Fruit fly (Drosophila melanogaster) whole organism, embryonic: ENCODE data around the gene CG4456.

Source experiments
- CG10147 ChIP-seq: fragments of 200-800 bp; sonication (Bioruptor generic); optimal IDR thresholded peaks from 2 replicates; lab custom pipeline; 2019; ENCODE audit warnings: missing biosample characterization, mild to moderate bottlenecking, missing genetic modification characterization, moderate library complexity
- CG11093 ChIP-seq: fragments of 200-800 bp; sonication (Bioruptor generic); IDR thresholded peaks from 3 replicates; pipeline ENCODE4 v1.3.6; 2022; ENCODE audit warnings: missing biosample characterization, missing genetic modification characterization
- CG11560 ChIP-seq: fragments of 200-800 bp; sonication (Bioruptor generic); IDR thresholded peaks from 3 replicates; pipeline ENCODE4 v1.3.6; 2022; ENCODE audit warnings: missing biosample characterization, missing genetic modification characterization
- CG12659 ChIP-seq: fragments of 200-800 bp; sonication (Bioruptor generic); optimal IDR thresholded peaks from 3 replicates; lab custom pipeline; 2017; ENCODE audit warnings: mild to moderate bottlenecking, missing biosample characterization, missing genetic modification reagents, missing genetic modification characterization
- CG15269 ChIP-seq: fragments of 200-800 bp; sonication (Bioruptor generic); optimal IDR thresholded peaks from 2 replicates; lab custom pipeline; 2018; ENCODE audit warnings: missing biosample characterization, mild to moderate bottlenecking, missing genetic modification characterization, moderate library complexity
- CG15601 ChIP-seq: fragments of 200-800 bp; sonication (Bioruptor generic); optimal IDR thresholded peaks from 3 replicates; lab custom pipeline; 2019; ENCODE audit warnings: missing biosample characterization, mild to moderate bottlenecking, missing genetic modification characterization, moderate library complexity
- CG1647 ChIP-seq: fragments of 200-800 bp; sonication (Bioruptor generic); optimal IDR thresholded peaks from 3 replicates; lab custom pipeline; 2016; ENCODE audit warnings: missing biosample characterization, missing genetic modification characterization
- CG17361 ChIP-seq: fragments of 200-800 bp; sonication (Bioruptor generic); IDR thresholded peaks from 3 replicates; pipeline ENCODE4 v1.3.6; 2022; ENCODE audit warnings: missing biosample characterization, missing genetic modification characterization
- CG2116 ChIP-seq: fragments of 200-800 bp; sonication (Bioruptor generic); optimal IDR thresholded peaks from 3 replicates; lab custom pipeline; 2018; ENCODE audit warnings: missing biosample characterization, mild to moderate bottlenecking, missing genetic modification characterization
- CG2712 ChIP-seq: fragments of 200-800 bp; optimal IDR thresholded peaks from 3 replicates; lab custom pipeline; 2019; ENCODE audit warnings: missing biosample characterization, mild to moderate bottlenecking, missing genetic modification characterization, moderate library complexity
- CG30020 ChIP-seq: fragments of 200-800 bp; optimal IDR thresholded peaks from 2 replicates; lab custom pipeline; 2019; ENCODE audit warnings: missing biosample characterization, mild to moderate bottlenecking, missing genetic modification characterization, moderate library complexity
- CG31365 ChIP-seq: fragments of 200-800 bp; sonication (Bioruptor generic); optimal IDR thresholded peaks from 2 replicates; lab custom pipeline; 2018; ENCODE audit warnings: missing biosample characterization, mild to moderate bottlenecking, missing genetic modification characterization
- CG3838 ChIP-seq: fragments of 200-800 bp; sonication (Bioruptor generic); optimal IDR thresholded peaks from 3 replicates; lab custom pipeline; 2016; ENCODE audit warnings: missing biosample characterization, missing genetic modification characterization
- CG7987 ChIP-seq: fragments of 200-800 bp; sonication (Bioruptor generic); optimal IDR thresholded peaks from 2 replicates; lab custom pipeline; 2018; ENCODE audit warnings: missing biosample characterization, mild to moderate bottlenecking, missing genetic modification characterization, moderate library complexity
- CG8290 ChIP-seq, 3 experiments: fragments of 200-800 bp; sonication (Bioruptor generic); optimal IDR thresholded peaks; 2 replicates each; lab custom pipeline; 2016 to 2019; ENCODE audit warnings: missing biosample characterization in 3 of 3, missing genetic modification characterization in 3 of 3, mild to moderate bottlenecking in 2 of 3, moderate library complexity in 1 of 3
- CG9215 ChIP-seq: fragments of 200-800 bp; sonication (Bioruptor generic); IDR thresholded peaks from 2 replicates; pipeline ENCODE4 v1.3.6; 2022; ENCODE audit warnings: missing biosample characterization, missing genetic modification characterization
- CG9876 ChIP-seq: fragments of 200-800 bp; sonication (Bioruptor generic); optimal IDR thresholded peaks from 2 replicates; lab custom pipeline; 2016; ENCODE audit warnings: missing biosample characterization, missing genetic modification characterization
- Chrac-16 ChIP-seq: fragments of 200-800 bp; sonication (Bioruptor generic); optimal IDR thresholded peaks from 3 replicates; lab custom pipeline; 2016; ENCODE audit warnings: missing biosample characterization, missing genetic modification characterization
- Dip2 ChIP-seq: fragments of 200-800 bp; sonication (Bioruptor generic); IDR thresholded peaks from 2 replicates; pipeline ENCODE4 v1.3.6; 2022; ENCODE audit warnings: missing biosample characterization, missing genetic modification characterization
- Elba2 ChIP-seq: fragments of 200-800 bp; sonication (Bioruptor generic); optimal IDR thresholded peaks from 3 replicates; lab custom pipeline; 2016; ENCODE audit warnings: missing biosample characterization, missing genetic modification characterization
- HLH4C ChIP-seq: fragments of 200-800 bp; sonication (Bioruptor generic); IDR thresholded peaks from 3 replicates; pipeline ENCODE4 v1.3.6; 2022; ENCODE audit warnings: missing biosample characterization, missing genetic modification characterization; ENCODE audit not compliant: partially characterized antibody
- HLHmδ ChIP-seq: fragments of 200-800 bp; sonication (Bioruptor generic); optimal IDR thresholded peaks from 2 replicates; lab custom pipeline; 2018; ENCODE audit warnings: missing biosample characterization, mild to moderate bottlenecking, missing genetic modification characterization, moderate library complexity
- Hr3 ChIP-seq: fragments of 200-800 bp; sonication (Bioruptor generic); optimal IDR thresholded peaks from 3 replicates; lab custom pipeline; 2016; ENCODE audit warnings: missing biosample characterization, missing genetic modification characterization
- Lhr ChIP-seq: fragments of 200-800 bp; sonication (Bioruptor generic); optimal IDR thresholded peaks from 3 replicates; lab custom pipeline; 2017; ENCODE audit warnings: mild to moderate bottlenecking, missing biosample characterization, missing genetic modification reagents, missing genetic modification characterization
- Mrtf ChIP-seq: fragments of 200-800 bp; sonication (Bioruptor generic); IDR thresholded peaks from 3 replicates; pipeline ENCODE4 v1.3.6; 2022; ENCODE audit warnings: missing biosample characterization, missing genetic modification characterization
- NC2β ChIP-seq: fragments of 200-800 bp; sonication (Bioruptor generic); optimal IDR thresholded peaks from 2 replicates; lab custom pipeline; 2016; ENCODE audit warnings: missing biosample characterization, missing genetic modification characterization
- NfI ChIP-seq: fragments of 200-800 bp; sonication (Bioruptor generic); optimal IDR thresholded peaks from 3 replicates; lab custom pipeline; 2018; ENCODE audit warnings: missing biosample characterization, mild to moderate bottlenecking, missing genetic modification characterization, moderate library complexity
- ac ChIP-seq: fragments of 200-800 bp; sonication (Bioruptor generic); optimal IDR thresholded peaks from 3 replicates; lab custom pipeline; 2017; ENCODE audit warnings: missing biosample characterization, mild to moderate bottlenecking, missing genetic modification characterization
- al ChIP-seq: fragments of 200-800 bp; sonication (Bioruptor generic); IDR thresholded peaks from 2 replicates; pipeline ENCODE4 v1.3.6; 2022; ENCODE audit warnings: missing biosample characterization, missing genetic modification characterization
- amos ChIP-seq: fragments of 200-800 bp; sonication (Bioruptor generic); IDR thresholded peaks from 2 replicates; pipeline ENCODE4 v1.3.6; 2022; ENCODE audit warnings: missing biosample characterization, missing genetic modification characterization; ENCODE audit not compliant: partially characterized antibody
- croc ChIP-seq: fragments of 200-800 bp; sonication (Bioruptor generic); conservative IDR thresholded peaks from 3 replicates; pipeline ENCODE4 v1.3.6; 2022; ENCODE audit warnings: missing biosample characterization, missing genetic modification characterization
- disco-r ChIP-seq: fragments of 200-800 bp; sonication (Bioruptor generic); optimal IDR thresholded peaks from 2 replicates; lab custom pipeline; 2016; ENCODE audit warnings: missing biosample characterization, missing genetic modification characterization
- emc ChIP-seq: fragments of 200-800 bp; sonication (Bioruptor generic); optimal IDR thresholded peaks from 2 replicates; lab custom pipeline; 2016; ENCODE audit warnings: missing biosample characterization, missing genetic modification characterization
- grau ChIP-seq: fragments of 200-800 bp; optimal IDR thresholded peaks from 3 replicates; lab custom pipeline; 2019; ENCODE audit warnings: missing biosample characterization, mild to moderate bottlenecking, missing genetic modification characterization, moderate library complexity
- inv ChIP-seq: fragments of 200-800 bp; sonication (Bioruptor generic); IDR thresholded peaks from 2 replicates; pipeline ENCODE4 v1.3.6; 2022; ENCODE audit warnings: missing biosample characterization, missing genetic modification characterization; ENCODE audit not compliant: partially characterized antibody
- ken ChIP-seq: fragments of 200-800 bp; sonication (Bioruptor generic); IDR thresholded peaks from 3 replicates; pipeline ENCODE4 v1.3.6; 2022; ENCODE audit warnings: missing biosample characterization, missing genetic modification characterization
- phol ChIP-seq: fragments of 200-800 bp; sonication (Bioruptor generic); optimal IDR thresholded peaks from 3 replicates; lab custom pipeline; 2018; ENCODE audit warnings: missing biosample characterization, mild to moderate bottlenecking, missing genetic modification characterization, moderate library complexity
- sr ChIP-seq: fragments of 200-800 bp; sonication (Bioruptor generic); IDR thresholded peaks from 3 replicates; pipeline ENCODE4 v1.3.6; 2022; ENCODE audit warnings: missing biosample characterization, missing genetic modification characterization
- twi ChIP-seq: fragments of 200-800 bp; optimal IDR thresholded peaks from 2 replicates; lab custom pipeline; 2019; ENCODE audit warnings: missing biosample characterization, mild to moderate bottlenecking, missing genetic modification characterization, moderate library complexity
- wek ChIP-seq: fragments of 200-800 bp; sonication (Bioruptor generic); optimal IDR thresholded peaks from 3 replicates; lab custom pipeline; 2018; ENCODE audit warnings: missing biosample characterization, mild to moderate bottlenecking, missing genetic modification characterization, moderate library complexity

Gene CG4456

dm6 chr3L:9383345-9384075 lies 11.0 kb downstream of the CG4456 start, which contains the start of gene Hsp27 (continued):
- TF ChIP-seq CG11560 = peak; percentile 88
- peak; percentile 79 for TF ChIP-seq CG30020 (tag; lab: Kevin White, UChicago)
- TF ChIP-seq ken = peak; percentile 99
- TF ChIP-seq CG10147 = peak; percentile 96
- peak; percentile 82 for TF ChIP-seq CG2116 (GFP tag; lab: Kevin White, UChicago)
- peak; percentile 97 for TF ChIP-seq CG12659
- peak; percentile 87 for TF ChIP-seq CG3838 (GFP tag; lab: Kevin White, UChicago)
- peak; percentile 88 for TF ChIP-seq emc
- peak; percentile 98 for TF ChIP-seq Hr3
- no peak; the same call in 1 of the 2 replicates for TF ChIP-seq amos (GFP tag; lab: Robert Waterston, UW)
- peak; percentile 82 for TF ChIP-seq ac (GFP tag; lab: Kevin White, UChicago)
- peak; percentile 97 for TF ChIP-seq CG1647 (GFP tag; lab: Kevin White, UChicago)
- TF ChIP-seq Mrtf (GFP tag; lab: Robert Waterston, UW) = peak; percentile 98
- peak; percentile 98 for TF ChIP-seq croc (GFP tag; lab: Robert Waterston, UW)
- peak; percentile 97 for TF ChIP-seq grau (tag; lab: Kevin White, UChicago)
- no peak for TF ChIP-seq HLHmδ
- TF ChIP-seq al (GFP tag; lab: Robert Waterston, UW) = peak; percentile 98
- peak; percentile 98 for TF ChIP-seq CG11093 (GFP tag; lab: Robert Waterston, UW)
- no peak for TF ChIP-seq inv
- no peak for TF ChIP-seq HLH4C (GFP tag; lab: Robert Waterston, UW)
- TF ChIP-seq CG15601 (tag; lab: Kevin White, UChicago) = peak; percentile 96
- peak; percentile 95 for TF ChIP-seq CG8290 (GFP tag; optimal IDR thresholded peaks at IDR 0.05; lab: Kevin White, UChicago)
- peak in 1 of 2 experiments; percentile 66 for TF ChIP-seq CG8290 (tag; optimal IDR thresholded peaks at IDR 0.05; lab: Kevin White, UChicago)
- peak; percentile 99 for TF ChIP-seq CG2712
- peak; percentile 98 for TF ChIP-seq phol (tag; lab: Kevin White, UChicago)
- TF ChIP-seq wek (GFP tag; lab: Kevin White, UChicago) = peak; percentile 80
- peak; percentile 89 for TF ChIP-seq CG31365
- peak; percentile 96 for TF ChIP-seq CG9215 (GFP tag; lab: Robert Waterston, UW)
- TF ChIP-seq NC2β (GFP tag; lab: Kevin White, UChicago) = peak; percentile 85
- peak; percentile 55 for TF ChIP-seq CG9876
- TF ChIP-seq twi (tag; lab: Kevin White, UChicago) = peak; percentile 89
- peak; percentile 97 for TF ChIP-seq NfI (GFP tag; lab: Kevin White, UChicago)
- peak; percentile 97 for TF ChIP-seq sr (GFP tag; lab: Robert Waterston, UW)
- TF ChIP-seq Chrac-16 (GFP tag; lab: Kevin White, UChicago) = peak; percentile 98
- peak; percentile 93 for TF ChIP-seq Lhr
- peak; percentile 99 for TF ChIP-seq CG17361 (GFP tag; lab: Robert Waterston, UW)
- TF ChIP-seq CG15269 (tag; lab: Kevin White, UChicago) = peak; percentile 97
- peak; percentile 50 for TF ChIP-seq Elba2 (GFP tag; lab: Kevin White, UChicago)
- TF ChIP-seq disco-r = peak; percentile 87
- TF ChIP-seq CG7987 (GFP tag; lab: Kevin White, UChicago) = peak; percentile 96
- peak; percentile 75 for TF ChIP-seq Dip2 (GFP tag; lab: Robert Waterston, UW)
